Fruit fly (Drosophila melanogaster) whole organism, embryonic: ENCODE results near the gene CG17134.

ENCODE experiments used
- Adf1 ChIP-seq: fragments of 200-800 bp; sonication (Bioruptor generic); IDR thresholded peaks from 2 replicates; pipeline ENCODE4 v1.3.6; 2022; ENCODE audit warnings: missing biosample characterization, missing genetic modification characterization
- Blimp-1 ChIP-seq: fragments of 200-800 bp; sonication (Bioruptor generic); optimal IDR thresholded peaks from 3 replicates; lab custom pipeline; 2018; ENCODE audit warnings: missing biosample characterization, missing genetic modification characterization, mild to moderate bottlenecking, moderate library complexity, missing genetic modification reagents
- CG10321 ChIP-seq: fragments of 200-800 bp; sonication (Bioruptor generic); IDR thresholded peaks from 2 replicates; pipeline ENCODE4 v1.3.6; 2022; ENCODE audit warnings: missing biosample characterization, missing genetic modification characterization
- CG11560 ChIP-seq: fragments of 200-800 bp; sonication (Bioruptor generic); IDR thresholded peaks from 3 replicates; pipeline ENCODE4 v1.3.6; 2022; ENCODE audit warnings: missing biosample characterization, missing genetic modification characterization
- CG11696 ChIP-seq: fragments of 200-800 bp; sonication (Bioruptor generic); IDR thresholded peaks from 2 replicates; pipeline ENCODE4 v1.3.6; 2022; ENCODE audit warnings: missing biosample characterization, missing genetic modification characterization
- CG13287 ChIP-seq: fragments of 200-800 bp; sonication (Bioruptor generic); IDR thresholded peaks from 2 replicates; pipeline ENCODE4 v1.3.6; 2022; ENCODE audit warnings: missing biosample characterization, missing genetic modification characterization; ENCODE audit not compliant: partially characterized antibody
- CG17802 ChIP-seq: fragments of 200-800 bp; sonication (Bioruptor generic); optimal IDR thresholded peaks from 2 replicates; lab custom pipeline; 2018; ENCODE audit warnings: missing biosample characterization, mild to moderate bottlenecking, missing genetic modification characterization, moderate library complexity
- CG2116 ChIP-seq: fragments of 200-800 bp; sonication (Bioruptor generic); optimal IDR thresholded peaks from 3 replicates; lab custom pipeline; 2018; ENCODE audit warnings: missing biosample characterization, mild to moderate bottlenecking, missing genetic modification characterization
- CG2129 ChIP-seq: fragments of 200-800 bp; sonication (Bioruptor generic); IDR thresholded peaks from 2 replicates; pipeline ENCODE4 v1.3.6; 2022; ENCODE audit warnings: missing biosample characterization, missing genetic modification characterization; ENCODE audit not compliant: partially characterized antibody
- CG2712 ChIP-seq: fragments of 200-800 bp; optimal IDR thresholded peaks from 3 replicates; lab custom pipeline; 2019; ENCODE audit warnings: missing biosample characterization, mild to moderate bottlenecking, missing genetic modification characterization, moderate library complexity
- CG30403 ChIP-seq: fragments of 200-800 bp; sonication (Bioruptor generic); optimal IDR thresholded peaks from 3 replicates; lab custom pipeline; 2016; ENCODE audit warnings: missing biosample characterization, missing genetic modification characterization
- CG31388 ChIP-seq: fragments of 200-800 bp; sonication (Bioruptor generic); optimal IDR thresholded peaks from 2 replicates; lab custom pipeline; 2016; ENCODE audit warnings: missing biosample characterization, missing genetic modification characterization
- CG33557 ChIP-seq: fragments of 200-800 bp; sonication (Bioruptor generic); optimal IDR thresholded peaks from 2 replicates; lab custom pipeline; 2019; ENCODE audit warnings: missing biosample characterization, mild to moderate bottlenecking, missing genetic modification characterization, moderate library complexity
- CG34224 ChIP-seq: fragments of 200-800 bp; sonication (Bioruptor generic); IDR thresholded peaks from 3 replicates; pipeline ENCODE4 v1.3.6; 2022; ENCODE audit warnings: missing biosample characterization, missing genetic modification characterization; ENCODE audit not compliant: partially characterized antibody
- CG3995 ChIP-seq: fragments of 200-800 bp; sonication (Bioruptor generic); optimal IDR thresholded peaks from 3 replicates; lab custom pipeline; 2016; ENCODE audit warnings: missing biosample characterization, missing genetic modification characterization
- CG6765 ChIP-seq: fragments of 200-800 bp; sonication (Bioruptor generic); optimal IDR thresholded peaks from 3 replicates; lab custom pipeline; 2017; ENCODE audit warnings: missing biosample characterization, mild to moderate bottlenecking, missing genetic modification characterization
- CTCF ChIP-seq: fragments of 200-800 bp; sonication (Bioruptor generic); optimal IDR thresholded peaks from 2 replicates; lab custom pipeline; 2017; ENCODE audit warnings: missing biosample characterization, mild to moderate bottlenecking, missing genetic modification characterization, moderate library complexity
- Drgx ChIP-seq: fragments of 200-800 bp; sonication (Bioruptor generic); IDR thresholded peaks from 2 replicates; pipeline ENCODE4 v1.3.6; 2022; ENCODE audit warnings: missing biosample characterization, missing genetic modification characterization
- Fer2 ChIP-seq: fragments of 200-800 bp; sonication (Bioruptor generic); optimal IDR thresholded peaks from 2 replicates; lab custom pipeline; 2018; ENCODE audit warnings: missing biosample characterization, mild to moderate bottlenecking, missing genetic modification characterization, moderate library complexity
- Hr39 ChIP-seq: fragments of >200 bp; optimal IDR thresholded peaks from 2 replicates; lab custom pipeline; 2017
- Hr51 ChIP-seq, 2 experiments: fragments of 200-800 bp; sonication (Bioruptor generic); optimal IDR thresholded peaks; 2 replicates in 1 of 2; 3 replicates in 1 of 2; lab custom pipeline; 2016 to 2018; ENCODE audit warnings: missing biosample characterization in 2 of 2, missing genetic modification characterization in 2 of 2, mild to moderate bottlenecking in 1 of 2, moderate library complexity in 1 of 2
- Hr78 ChIP-seq, 2 experiments: fragments of 200-800 bp in 1 of 2; fragments of >200 bp in 1 of 2; sonication (Bioruptor generic) in 1 of 2; optimal IDR thresholded peaks; 2 replicates each; lab custom pipeline; 2017 to 2019; ENCODE audit warnings: missing biosample characterization in 2 of 2, missing genetic modification characterization in 2 of 2, mild to moderate bottlenecking in 1 of 2, moderate library complexity in 1 of 2
- Hsf ChIP-seq: fragments of 200-800 bp; sonication (Bioruptor generic); optimal IDR thresholded peaks from 3 replicates; lab custom pipeline; 2016; ENCODE audit warnings: missing biosample characterization, missing genetic modification characterization
- Med ChIP-seq: fragments of 200-800 bp; sonication (Bioruptor generic); peaks from one replicate; lab custom pipeline; 2016; ENCODE audit warnings: missing biosample characterization, missing genetic modification characterization, mild to moderate bottlenecking, inconsistent platforms, moderate library complexity
- Oaz ChIP-seq: fragments of 200-800 bp; sonication (Bioruptor generic); IDR thresholded peaks from 2 replicates; pipeline ENCODE4 v1.3.6; 2022; ENCODE audit warnings: missing biosample characterization, missing genetic modification characterization
- Poxn ChIP-seq: fragments of 200-800 bp; sonication (Bioruptor generic); IDR thresholded peaks from 2 replicates; pipeline ENCODE4 v1.3.6; 2022; ENCODE audit warnings: missing biosample characterization, missing genetic modification characterization
- Stat92E ChIP-seq, 3 experiments: fragments of >200 bp in 2 of 3; fragments of 200-800 bp in 1 of 3; sonication (Bioruptor generic) in 1 of 3; optimal IDR thresholded peaks; 2 replicates each; lab custom pipeline; 2017 to 2019; ENCODE audit warnings: missing biosample characterization in 3 of 3, missing genetic modification characterization in 3 of 3, mild to moderate bottlenecking in 1 of 3, moderate library complexity in 1 of 3
- Vsx1 ChIP-seq: fragments of 200-800 bp; sonication (Bioruptor generic); optimal IDR thresholded peaks from 2 replicates; lab custom pipeline; 2017; ENCODE audit warnings: missing biosample characterization, mild to moderate bottlenecking, missing genetic modification characterization, missing genetic modification reagents
- ara ChIP-seq: fragments of 200-800 bp; sonication (Bioruptor generic); IDR thresholded peaks from 2 replicates; pipeline ENCODE4 v1.3.6; 2022; ENCODE audit warnings: missing biosample characterization, missing genetic modification characterization
- cas ChIP-seq: fragments of 200-800 bp; sonication (Bioruptor generic); IDR thresholded peaks from 2 replicates; pipeline ENCODE4 v1.3.6; 2022; ENCODE audit warnings: missing biosample characterization, missing genetic modification characterization
- chinmo ChIP-seq: fragments of 200-800 bp; sonication (Bioruptor generic); IDR thresholded peaks from 4 replicates; pipeline ENCODE4 v1.3.6; 2022; ENCODE audit warnings: missing biosample characterization, missing genetic modification characterization; ENCODE audit not compliant: partially characterized antibody
- chn ChIP-seq: fragments of 200-800 bp; sonication (Bioruptor generic); optimal IDR thresholded peaks from 2 replicates; lab custom pipeline; 2016; ENCODE audit warnings: missing biosample characterization, missing genetic modification characterization
- crp ChIP-seq, 2 experiments: fragments of 200-800 bp; sonication (Bioruptor generic); optimal IDR thresholded peaks; 2 replicates in 1 of 2; 3 replicates in 1 of 2; lab custom pipeline; 2017; ENCODE audit warnings: missing biosample characterization in 2 of 2, missing genetic modification characterization in 2 of 2, mild to moderate bottlenecking in 1 of 2, moderate library complexity in 1 of 2
- da ChIP-seq: fragments of 200-800 bp; sonication (Bioruptor generic); optimal IDR thresholded peaks from 2 replicates; lab custom pipeline; 2016; ENCODE audit warnings: missing biosample characterization, missing genetic modification characterization
- dati ChIP-seq: fragments of 200-800 bp; sonication (Bioruptor generic); IDR thresholded peaks from 2 replicates; pipeline ENCODE4 v1.3.6; 2022; ENCODE audit warnings: missing biosample characterization, missing genetic modification characterization
- dimm ChIP-seq: fragments of 200-800 bp; sonication (Bioruptor generic); IDR thresholded peaks from 2 replicates; pipeline ENCODE4 v1.3.6; 2022; ENCODE audit warnings: missing biosample characterization, missing genetic modification characterization
- emc ChIP-seq: fragments of 200-800 bp; sonication (Bioruptor generic); optimal IDR thresholded peaks from 2 replicates; lab custom pipeline; 2016; ENCODE audit warnings: missing biosample characterization, missing genetic modification characterization
- hth ChIP-seq: fragments of >200 bp; optimal IDR thresholded peaks from 2 replicates; lab custom pipeline; 2017; ENCODE audit warnings: inconsistent platforms
- kay ChIP-seq: fragments of 200-800 bp; sonication (Bioruptor generic); optimal IDR thresholded peaks from 2 replicates; lab custom pipeline; 2016; ENCODE audit warnings: missing biosample characterization, missing genetic modification characterization
- peb ChIP-seq: fragments of 200-800 bp; sonication (Bioruptor generic); IDR thresholded peaks from 2 replicates; pipeline ENCODE4 v1.3.6; 2022; ENCODE audit warnings: missing biosample characterization, missing genetic modification characterization
- prd ChIP-seq, 3 experiments: fragments of >200 bp in 2 of 3; fragments of 200-800 bp in 1 of 3; sonication (Bioruptor generic) in 1 of 3; optimal IDR thresholded peaks in 2 of 3; IDR thresholded peaks in 1 of 3; 2 replicates in 2 of 3; 3 replicates in 1 of 3; pipeline versions ENCODE4 v1.3.6 to Lab custom; 2017 to 2022; ENCODE audit warnings: missing biosample characterization in 1 of 3, missing genetic modification characterization in 1 of 3
- psq ChIP-seq: fragments of 200-800 bp; sonication (Bioruptor generic); optimal IDR thresholded peaks from 2 replicates; lab custom pipeline; 2017; ENCODE audit warnings: missing biosample characterization, missing genetic modification characterization
- ranshi ChIP-seq: fragments of 200-800 bp; sonication (Bioruptor generic); IDR thresholded peaks from 2 replicates; pipeline ENCODE4 v1.3.6; 2022; ENCODE audit warnings: missing biosample characterization, missing genetic modification characterization
- row ChIP-seq: fragments of 200-800 bp; sonication (Bioruptor generic); IDR thresholded peaks from 3 replicates; pipeline ENCODE4 v1.3.6; 2022; ENCODE audit warnings: missing biosample characterization, missing genetic modification characterization
- sd ChIP-seq: fragments of 200-800 bp; sonication (Bioruptor generic); optimal IDR thresholded peaks from 3 replicates; lab custom pipeline; 2018; ENCODE audit warnings: missing biosample characterization, mild to moderate bottlenecking, missing genetic modification characterization, moderate library complexity
- sob ChIP-seq: fragments of 200-800 bp; sonication (Bioruptor generic); IDR thresholded peaks from 2 replicates; pipeline ENCODE4 v1.3.6; 2022; ENCODE audit warnings: missing biosample characterization, missing genetic modification characterization
- sqz ChIP-seq: fragments of 200-800 bp; sonication (Bioruptor generic); optimal IDR thresholded peaks from 3 replicates; lab custom pipeline; 2018; ENCODE audit warnings: missing biosample characterization, mild to moderate bottlenecking, missing genetic modification characterization
- tin ChIP-seq: fragments of 200-800 bp; sonication (Bioruptor generic); optimal IDR thresholded peaks from 3 replicates; lab custom pipeline; 2016; ENCODE audit warnings: missing biosample characterization, missing genetic modification characterization
- trem ChIP-seq: fragments of 200-800 bp; optimal IDR thresholded peaks from 3 replicates; lab custom pipeline; 2019; ENCODE audit warnings: missing biosample characterization, mild to moderate bottlenecking, missing genetic modification characterization, moderate library complexity
- unc-4 ChIP-seq: fragments of 200-800 bp; sonication (Bioruptor generic); IDR thresholded peaks from 2 replicates; pipeline ENCODE4 v1.3.6; 2022; ENCODE audit warnings: missing biosample characterization, missing genetic modification characterization; ENCODE audit not compliant: partially characterized antibody

The CG17134 gene

DNA sequence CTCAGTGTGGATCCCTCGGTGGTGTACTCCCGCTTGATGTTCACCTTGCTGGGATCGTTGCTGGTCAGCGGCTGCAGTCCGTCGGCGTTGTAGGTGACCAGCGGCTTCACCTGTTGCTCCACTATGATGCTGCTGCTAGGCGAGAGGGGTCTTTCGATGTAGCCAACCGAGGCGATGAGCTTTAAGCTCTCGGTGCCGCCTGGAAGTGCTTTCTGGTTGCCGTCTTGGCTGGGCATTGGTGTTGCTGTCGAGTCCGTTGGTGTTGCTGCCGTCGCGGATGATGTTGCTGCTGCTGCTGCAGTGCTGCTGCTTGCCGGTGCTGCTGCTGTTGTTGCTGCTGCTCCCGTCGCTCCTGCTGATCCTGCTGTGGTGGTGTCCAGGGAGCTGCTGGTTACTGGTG lies 46.5 kb upstream of the CG17134 start (continued):
- no peak for TF ChIP-seq Hsf (GFP tag; lab: Kevin White, UChicago)
- TF ChIP-seq CTCF: peak; percentile 42
- peak; percentile 30; the same call in 1 of the 2 replicates for TF ChIP-seq CG13287
- TF ChIP-seq Stat92E (GFP tag; optimal IDR thresholded peaks at IDR 0.05; lab: Kevin White, UChicago): no peak
- TF ChIP-seq Vsx1 (GFP tag; lab: Kevin White, UChicago): no peak
- no peak for TF ChIP-seq trem (tag; lab: Kevin White, UChicago)
- TF ChIP-seq Blimp-1 (GFP tag; lab: Kevin White, UChicago): no peak
- TF ChIP-seq ara (GFP tag; lab: Robert Waterston, UW): no peak
- no peak for TF ChIP-seq unc-4 (GFP tag; lab: Robert Waterston, UW)
- TF ChIP-seq Med (GFP tag; lab: Kevin White, UChicago): peak; percentile 72
- TF ChIP-seq crp (GFP tag; optimal IDR thresholded peaks at IDR 0.05; lab: Kevin White, UChicago): no peak
- TF ChIP-seq hth (lab: Kevin White, UChicago): no peak

DNA sequence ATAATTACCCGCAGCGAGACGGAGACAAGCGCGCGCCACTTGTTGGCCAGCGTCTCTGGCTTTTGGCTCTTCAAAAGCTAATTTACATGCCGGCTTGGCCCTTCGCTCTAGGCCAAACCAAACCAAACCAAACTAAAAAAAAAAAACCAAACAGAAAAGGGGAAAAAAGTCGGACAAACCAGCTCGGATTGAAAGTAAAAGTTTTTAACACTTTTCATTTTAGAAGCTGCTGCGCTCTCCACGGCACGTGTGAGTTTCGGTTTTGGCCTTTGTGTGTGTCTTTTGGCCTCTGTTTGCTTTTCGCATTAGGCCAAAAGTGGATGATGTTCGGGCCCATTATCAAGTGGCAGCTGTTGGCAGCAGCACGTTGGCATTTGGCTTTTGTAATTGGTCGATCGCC lies 39.3 kb upstream of the CG17134 start:
- TF ChIP-seq Hr51 (GFP tag; optimal IDR thresholded peaks at IDR 0.05; lab: Kevin White, UChicago) (no peak), Hr78 (GFP tag; optimal IDR thresholded peaks at IDR 0.05; lab: Kevin White, UChicago) (peak in 1 of 2 experiments; percentile 14), CG3995 (no peak), sd (tag; lab: Kevin White, UChicago) (peak; percentile 28), Fer2 (tag; lab: Kevin White, UChicago) (no peak), ranshi (GFP tag; lab: Robert Waterston, UW) (no peak), da (GFP tag; lab: Kevin White, UChicago) (no peak), CG34224 (GFP tag; lab: Robert Waterston, UW) (no peak), Adf1 (GFP tag; lab: Robert Waterston, UW) (no peak), Hr39 (lab: Kevin White, UChicago) (no peak), CG10321 (GFP tag; lab: Robert Waterston, UW) (no peak), CG11696 (GFP tag; lab: Robert Waterston, UW) (no peak), emc (GFP tag; lab: Kevin White, UChicago) (no peak), Oaz (GFP tag; lab: Robert Waterston, UW) (no peak), dati (GFP tag; lab: Robert Waterston, UW) (no peak), sqz (GFP tag; lab: Kevin White, UChicago) (peak; percentile 20), CG33557 (GFP tag; lab: Kevin White, UChicago) (no peak), Drgx (GFP tag; lab: Robert Waterston, UW) (no peak), psq (GFP tag; lab: Kevin White, UChicago) (no peak), Poxn (no peak), CG2116 (GFP tag; lab: Kevin White, UChicago) (no peak), CG31388 (GFP tag; lab: Kevin White, UChicago) (no peak), tin (GFP tag; lab: Kevin White, UChicago) (no peak), unc-4 (GFP tag; lab: Robert Waterston, UW) (no peak), kay (GFP tag; lab: Kevin White, UChicago) (no peak), cas (GFP tag; lab: Robert Waterston, UW) (no peak), chn (GFP tag; lab: Kevin White, UChicago) (no peak), CG17802 (no peak), CG2712 (tag; lab: Kevin White, UChicago) (no peak), prd (optimal IDR thresholded peaks at IDR 0.05; lab: Kevin White, UChicago) (no peak), prd (GFP tag; IDR thresholded peaks at IDR 0.05; lab: Robert Waterston, UW) (no peak), peb (GFP tag; lab: Robert Waterston, UW) (no peak), CG2129 (GFP tag; lab: Robert Waterston, UW) (no peak), CG6765 (GFP tag; lab: Kevin White, UChicago) (no peak), CG30403 (GFP tag; lab: Kevin White, UChicago) (no peak), sob (GFP tag; lab: Robert Waterston, UW) (0 out of 2 replicates have a peak, but pooled peaks have one; percentile 13), chinmo (GFP tag; lab: Robert Waterston, UW) (no peak), row (GFP tag; lab: Robert Waterston, UW) (no peak), CG11560 (no peak), dimm (no peak), ara (GFP tag; lab: Robert Waterston, UW) (no peak)
